Worm (Caenorhabditis elegans) whole organism, L1 larva: ENCODE measurements around the gene cyp-29A4.

Source experiments
- alr-1 ChIP-seq: fragments of 200-800 bp; sonication (Bioruptor generic); optimal IDR thresholded peaks from 2 replicates; lab custom pipeline; 2018; ENCODE audit warnings: borderline replicate concordance, mild to moderate bottlenecking, missing genetic modification characterization, missing compliant biosample characterization
- hpl-2 ChIP-seq: fragments of 150-350 bp; optimal IDR thresholded peaks from 2 replicates; lab custom pipeline; 2014; ENCODE audit warnings: missing biosample characterization, missing genetic modification reagents, missing genetic modification characterization
- lin-13 ChIP-seq: fragments of 150-350 bp; optimal IDR thresholded peaks from 2 replicates; lab custom pipeline; 2014; ENCODE audit warnings: missing biosample characterization, missing genetic modification reagents, missing genetic modification characterization
- nhr-77 ChIP-seq: fragments of 150-350 bp; optimal IDR thresholded peaks from 2 replicates; lab custom pipeline; 2014; ENCODE audit warnings: missing biosample characterization, missing genetic modification characterization
- sup-37 ChIP-seq: fragments of 200-800 bp; sonication (Bioruptor generic); optimal IDR thresholded peaks from 2 replicates; lab custom pipeline; 2018; ENCODE audit warnings: mild to moderate bottlenecking, missing genetic modification characterization, missing compliant biosample characterization
- zip-4 ChIP-seq: fragments of 200-800 bp; sonication (Bioruptor generic); optimal IDR thresholded peaks from 2 replicates; lab custom pipeline; 2018; ENCODE audit warnings: mild to moderate bottlenecking, missing genetic modification characterization, moderate library complexity, missing compliant biosample characterization

DNA sequence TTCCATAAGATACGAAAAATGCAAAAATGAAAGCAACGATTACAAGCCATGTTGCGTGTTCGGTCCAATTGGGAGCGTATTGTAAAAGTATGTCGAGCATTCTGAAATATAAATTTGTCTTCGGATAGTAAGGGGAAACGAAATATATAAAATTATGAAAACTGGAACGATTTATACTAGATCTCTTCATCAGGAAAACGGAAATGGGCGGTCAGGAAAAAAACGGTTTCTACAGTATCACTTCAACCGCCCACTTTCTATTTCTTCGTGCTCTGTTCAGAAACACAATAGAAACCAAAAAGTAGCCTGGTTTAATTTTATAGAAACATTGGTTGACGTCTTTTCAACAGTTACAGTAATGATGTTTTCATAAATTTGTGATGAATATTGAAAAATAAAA, 7.0 kb downstream of the cyp-29A4 start, which contains the start of gene pitr-4:
- TF ChIP-seq nhr-77: no peak
- TF ChIP-seq hpl-2: no peak
- no peak for TF ChIP-seq alr-1 (tag; lab: Kevin White, UChicago)
- TF ChIP-seq zip-4: no peak
- TF ChIP-seq lin-13: no peak
- TF ChIP-seq sup-37 (GFP tag; lab: Kevin White, UChicago): no peak
